Worm (Caenorhabditis elegans): ENCODE results near the gene K03B4.6.

K03B4.6 gene

ce11 chrV:4653093-4653492 is 22.9 kb downstream of the K03B4.6 start:
- TF ChIP-seq elt-4 (tag; optimal IDR thresholded peaks at IDR 0.05), result peak; percentile 26
- TF ChIP-seq zip-5 (tag; optimal IDR thresholded peaks at IDR 0.05), result no peak
- peak; percentile 13 for TF ChIP-seq mec-3 (tag; optimal IDR thresholded peaks at IDR 0.05; ENCODE audit: borderline replicate concordance)

ce11 chrV:4651480-4651879 is 24.5 kb downstream of the K03B4.6 start:
- TF ChIP-seq ama-1 (optimal IDR thresholded peaks at IDR 0.05) (no peak), K09A11.1 (tag; optimal IDR thresholded peaks at IDR 0.05; ENCODE audit: insufficient read depth) (no peak), F13H6.1 (tag; optimal IDR thresholded peaks at IDR 0.05) (no peak), rnt-1 (tag; optimal IDR thresholded peaks at IDR 0.05) (no peak), dve-1 (tag; optimal IDR thresholded peaks at IDR 0.05) (no peak), che-1 (tag; optimal IDR thresholded peaks at IDR 0.05) (no peak), pat-9 (tag; optimal IDR thresholded peaks at IDR 0.05) (no peak)

- TF ChIP-seq nhr-232 (tag; optimal IDR thresholded peaks at IDR 0.05), result no peak
- TF ChIP-seq fkh-6 (tag; optimal IDR thresholded peaks at IDR 0.05), result no peak
- TF ChIP-seq ztf-16 (tag; optimal IDR thresholded peaks at IDR 0.05), result no peak
- no peak for TF ChIP-seq pros-1 (tag; optimal IDR thresholded peaks at IDR 0.05)
- TF ChIP-seq zip-5 (tag; optimal IDR thresholded peaks at IDR 0.05), result no peak
- TF ChIP-seq ceh-31 (tag; optimal IDR thresholded peaks at IDR 0.05), result no peak
- no peak for TF ChIP-seq pha-2 (tag; optimal IDR thresholded peaks at IDR 0.05)
- TF ChIP-seq hlh-15 (tag; optimal IDR thresholded peaks at IDR 0.05), result no peak
- no peak for TF ChIP-seq ceh-48 (tag; optimal IDR thresholded peaks at IDR 0.05)
- no peak for TF ChIP-seq sox-2 (GFP tag; IDR thresholded peaks at IDR 0.05)
- no peak for TF ChIP-seq che-1 (tag; optimal IDR thresholded peaks at IDR 0.05)
- no peak for TF ChIP-seq hlh-6 (tag; optimal IDR thresholded peaks at IDR 0.05)
- no peak for TF ChIP-seq sdc-2 (tag; optimal IDR thresholded peaks at IDR 0.05)
- no peak for TF ChIP-seq fkh-10 (GFP tag; optimal IDR thresholded peaks at IDR 0.05)
- no peak for TF ChIP-seq tbx-2 (tag; optimal IDR thresholded peaks at IDR 0.05)
- TF ChIP-seq dmd-4 (tag; optimal IDR thresholded peaks at IDR 0.05; ENCODE audit: borderline replicate concordance), result no peak
- no peak for TF ChIP-seq C08G9.2 (tag; optimal IDR thresholded peaks at IDR 0.05)
- no peak for TF ChIP-seq madf-2 (tag; optimal IDR thresholded peaks at IDR 0.05)
Measured at ce11 chrV:4649649-4650384, 26.2 kb downstream of the K03B4.6 start.

- TF ChIP-seq ahr-1 (tag; optimal IDR thresholded peaks at IDR 0.05) (no peak), ztf-16 (tag; optimal IDR thresholded peaks at IDR 0.05) (no peak), ceh-45 (GFP tag; IDR thresholded peaks at IDR 0.05) (no peak), unc-55 (GFP tag; optimal IDR thresholded peaks at IDR 0.05) (no peak), pha-4 (tag; optimal IDR thresholded peaks at IDR 0.05) (no peak), eyg-1 (tag; optimal IDR thresholded peaks at IDR 0.05) (no peak), K02D7.2 (tag; optimal IDR thresholded peaks at IDR 0.05) (no peak), zip-5 (tag; optimal IDR thresholded peaks at IDR 0.05) (no peak), dmd-4 (tag; optimal IDR thresholded peaks at IDR 0.05; ENCODE audit: borderline replicate concordance) (no peak), elt-4 (tag; optimal IDR thresholded peaks at IDR 0.05) (no peak), C38D4.7 (GFP tag; optimal IDR thresholded peaks at IDR 0.05) (no peak), ceh-34 (tag; optimal IDR thresholded peaks at IDR 0.05) (no peak), mec-3 (tag; optimal IDR thresholded peaks at IDR 0.05; ENCODE audit: borderline replicate concordance) (no peak), tbx-2 (tag; optimal IDR thresholded peaks at IDR 0.05) (no peak), unc-42 (tag; optimal IDR thresholded peaks at IDR 0.05) (no peak), sdc-2 (tag; optimal IDR thresholded peaks at IDR 0.05) (no peak)
Measured at ce11 chrV:4648527-4648926, 27.5 kb downstream of the K03B4.6 start, which contains the start of gene F41F3.8. Gene F41F3.8, plus strand, starts transcription at chrV:4648827.
